ENCODE assay signal across 1 fruit fly cellular context in genomic region chr2L:865851-866250, dm6.
TF ChIP-seq lines count a peak whose summit lies in the region.

No protein-coding gene starts in this region.

TF ChIP-seq in whole organism, embryonic, 481 proteins besides CTCF, POLR2A, EP300 and RAD21 (continued from another document and continues in another):
- TF ChIP-seq Nf-YB (GFP tag; optimal IDR thresholded peaks at IDR 0.05; lab: Kevin White, UChicago): peak; percentile 84
- TF ChIP-seq CG11696 (GFP tag; IDR thresholded peaks at IDR 0.05; lab: Robert Waterston, UW): peak; percentile 80
- peak; percentile 97 for TF ChIP-seq CG31441 (GFP tag; IDR thresholded peaks at IDR 0.05; lab: Robert Waterston, UW)
- TF ChIP-seq CG17612 (GFP tag; IDR thresholded peaks at IDR 0.05; lab: Robert Waterston, UW): peak; percentile 91
- no peak for TF ChIP-seq lov (optimal IDR thresholded peaks at IDR 0.05; lab: Kevin White, UChicago)
- TF ChIP-seq lov (GFP tag; IDR thresholded peaks at IDR 0.05; lab: Robert Waterston, UW): peak; percentile 97
- TF ChIP-seq Stat92E (GFP tag; optimal IDR thresholded peaks at IDR 0.05; lab: Kevin White, UChicago): peak in 1 of 3 experiments; percentile 37
- TF ChIP-seq ato (GFP tag; IDR thresholded peaks at IDR 0.05; lab: Robert Waterston, UW; ENCODE audit: partially characterized antibody): no peak
- TF ChIP-seq sima (GFP tag; optimal IDR thresholded peaks at IDR 0.05; lab: Kevin White, UChicago): peak; percentile 88
- peak; percentile 98 for TF ChIP-seq lab (GFP tag; optimal IDR thresholded peaks at IDR 0.05; lab: Kevin White, UChicago)
- TF ChIP-seq Ssrp (tag; optimal IDR thresholded peaks at IDR 0.05; lab: Kevin White, UChicago): peak; percentile 95
- no peak for TF ChIP-seq CG16813 (GFP tag; IDR thresholded peaks at IDR 0.05; lab: Robert Waterston, UW; ENCODE audit: partially characterized antibody)
- TF ChIP-seq stc (GFP tag; IDR thresholded peaks at IDR 0.05; lab: Robert Waterston, UW): peak; percentile 96
- TF ChIP-seq lbe (GFP tag; optimal IDR thresholded peaks at IDR 0.05; lab: Kevin White, UChicago): peak; percentile 97
- TF ChIP-seq CG7271 (tag; optimal IDR thresholded peaks at IDR 0.05; lab: Kevin White, UChicago): peak; percentile 90
- TF ChIP-seq row (GFP tag; IDR thresholded peaks at IDR 0.05; lab: Robert Waterston, UW): peak; percentile 95
- peak; percentile 81 for TF ChIP-seq CG31365 (tag; optimal IDR thresholded peaks at IDR 0.05; lab: Kevin White, UChicago)
- TF ChIP-seq CG13123 (GFP tag; optimal IDR thresholded peaks at IDR 0.05; lab: Kevin White, UChicago): peak; percentile 92
- TF ChIP-seq CG10565 (GFP tag; optimal IDR thresholded peaks at IDR 0.05; lab: Kevin White, UChicago): peak; percentile 84
- peak; percentile 11 for TF ChIP-seq Dp (GFP tag; optimal IDR thresholded peaks at IDR 0.05; lab: Kevin White, UChicago)
- peak; percentile 82 for TF ChIP-seq da (GFP tag; optimal IDR thresholded peaks at IDR 0.05; lab: Kevin White, UChicago)
- TF ChIP-seq so (GFP tag; IDR thresholded peaks at IDR 0.05; lab: Robert Waterston, UW): peak; percentile 96
- peak; percentile 97 for TF ChIP-seq chm (GFP tag; IDR thresholded peaks at IDR 0.05; lab: Robert Waterston, UW)
- TF ChIP-seq CG8281 (tag; optimal IDR thresholded peaks at IDR 0.05; lab: Kevin White, UChicago): peak; percentile 92
- TF ChIP-seq p53 (GFP tag; optimal IDR thresholded peaks at IDR 0.05; lab: Kevin White, UChicago): peak; percentile 68
- peak; percentile 89 for TF ChIP-seq CG6175 (GFP tag; IDR thresholded peaks at IDR 0.05; lab: Robert Waterston, UW)
- TF ChIP-seq sc (optimal IDR thresholded peaks at IDR 0.05; lab: Kevin White, UChicago): no peak
- peak; percentile 90 for TF ChIP-seq sc (GFP tag; optimal IDR thresholded peaks at IDR 0.05; lab: Kevin White, UChicago)
- TF ChIP-seq repo (GFP tag; optimal IDR thresholded peaks at IDR 0.05; lab: Kevin White, UChicago): peak; percentile 95
- TF ChIP-seq crol (GFP tag; IDR thresholded peaks at IDR 0.05; lab: Robert Waterston, UW): peak; percentile 87
- peak; percentile 86 for TF ChIP-seq grn (GFP tag; optimal IDR thresholded peaks at IDR 0.05; lab: Kevin White, UChicago)
- TF ChIP-seq Dip2 (GFP tag; IDR thresholded peaks at IDR 0.05; lab: Robert Waterston, UW): peak; percentile 63
- peak; percentile 83 for TF ChIP-seq luna (GFP tag; optimal IDR thresholded peaks at IDR 0.05; lab: Kevin White, UChicago)
- peak; percentile 57 for TF ChIP-seq CG1832 (GFP tag; optimal IDR thresholded peaks at IDR 0.05; lab: Kevin White, UChicago)
- TF ChIP-seq CG32772 (GFP tag; IDR thresholded peaks at IDR 0.05; lab: Robert Waterston, UW): peak; percentile 96
- peak; percentile 7 for TF ChIP-seq BEAF-32 (GFP tag; optimal IDR thresholded peaks at IDR 0.05; lab: Kevin White, UChicago)
- TF ChIP-seq abd-A (tag; optimal IDR thresholded peaks at IDR 0.05; lab: Kevin White, UChicago): peak; percentile 48
- peak; percentile 92 for TF ChIP-seq CG6254 (GFP tag; optimal IDR thresholded peaks at IDR 0.05; lab: Kevin White, UChicago)
- peak; percentile 95 for TF ChIP-seq CG4854 (GFP tag; optimal IDR thresholded peaks at IDR 0.05; lab: Kevin White, UChicago)
- TF ChIP-seq odd (GFP tag; optimal IDR thresholded peaks at IDR 0.05; lab: Kevin White, UChicago): peak; percentile 93
- peak; percentile 91 for TF ChIP-seq CG11093 (GFP tag; IDR thresholded peaks at IDR 0.05; lab: Robert Waterston, UW)
- TF ChIP-seq trem (tag; optimal IDR thresholded peaks at IDR 0.05; lab: Kevin White, UChicago): peak; percentile 91
- TF ChIP-seq CG8290 (GFP tag; optimal IDR thresholded peaks at IDR 0.05; lab: Kevin White, UChicago): peak; percentile 93
- peak; percentile 70 to 98 for TF ChIP-seq CG8290 (tag; optimal IDR thresholded peaks at IDR 0.05; lab: Kevin White, UChicago)
- peak; percentile 92 for TF ChIP-seq btn (GFP tag; optimal IDR thresholded peaks at IDR 0.05; lab: Kevin White, UChicago)
- peak; percentile 98 for TF ChIP-seq dmrt99B (tag; optimal IDR thresholded peaks at IDR 0.05; lab: Kevin White, UChicago)
- peak; percentile 95 for TF ChIP-seq CG5953 (GFP tag; IDR thresholded peaks at IDR 0.05; lab: Robert Waterston, UW)
- TF ChIP-seq slbo (GFP tag; IDR thresholded peaks at IDR 0.05; lab: Robert Waterston, UW): peak; percentile 97
- no peak for TF ChIP-seq zen2 (GFP tag; IDR thresholded peaks at IDR 0.05; lab: Robert Waterston, UW; ENCODE audit: partially characterized antibody)
- peak; percentile 86 for TF ChIP-seq CG9876 (GFP tag; optimal IDR thresholded peaks at IDR 0.05; lab: Kevin White, UChicago)
- peak; percentile 98 for TF ChIP-seq lilli (GFP tag; optimal IDR thresholded peaks at IDR 0.05; lab: Kevin White, UChicago)
- TF ChIP-seq CG8478 (optimal IDR thresholded peaks at IDR 0.05; lab: Kevin White, UChicago): no peak
- TF ChIP-seq Camta (GFP tag; optimal IDR thresholded peaks at IDR 0.05; lab: Kevin White, UChicago): peak; percentile 94
- peak; percentile 97 for TF ChIP-seq ken (GFP tag; IDR thresholded peaks at IDR 0.05; lab: Robert Waterston, UW)
- peak; percentile 95 for TF ChIP-seq Mrtf (GFP tag; IDR thresholded peaks at IDR 0.05; lab: Robert Waterston, UW)
- peak; percentile 15 for TF ChIP-seq gfzf (GFP tag; optimal IDR thresholded peaks at IDR 0.05; lab: Kevin White, UChicago)
- peak; percentile 93 for TF ChIP-seq onecut (GFP tag; IDR thresholded peaks at IDR 0.05; lab: Robert Waterston, UW)
- TF ChIP-seq CG7987 (GFP tag; optimal IDR thresholded peaks at IDR 0.05; lab: Kevin White, UChicago): peak; percentile 92
- peak; percentile 100 for TF ChIP-seq Med (GFP tag; lab: Kevin White, UChicago)
- peak; percentile 95 for TF ChIP-seq CG10209 (GFP tag; optimal IDR thresholded peaks at IDR 0.05; lab: Kevin White, UChicago)
- peak; percentile 94 for TF ChIP-seq Meics (GFP tag; optimal IDR thresholded peaks at IDR 0.05; lab: Kevin White, UChicago)
- TF ChIP-seq Dref (GFP tag; IDR thresholded peaks at IDR 0.05; lab: Robert Waterston, UW): peak; percentile 34; the same call in 1 of the 2 replicates
- TF ChIP-seq Bdp1 (GFP tag; optimal IDR thresholded peaks at IDR 0.05; lab: Kevin White, UChicago): peak; percentile 86
- TF ChIP-seq CG2116 (GFP tag; optimal IDR thresholded peaks at IDR 0.05; lab: Kevin White, UChicago): peak; percentile 74
- TF ChIP-seq CG2202 (tag; optimal IDR thresholded peaks at IDR 0.05; lab: Kevin White, UChicago): peak; percentile 92
- peak; percentile 95 for TF ChIP-seq Asciz (GFP tag; optimal IDR thresholded peaks at IDR 0.05; lab: Kevin White, UChicago)
- peak; percentile 91 for TF ChIP-seq CG4730 (GFP tag; IDR thresholded peaks at IDR 0.05; lab: Robert Waterston, UW)
- peak; percentile 78 for TF ChIP-seq ham (GFP tag; IDR thresholded peaks at IDR 0.05; lab: Robert Waterston, UW)
- peak; percentile 96 for TF ChIP-seq Ptx1 (GFP tag; IDR thresholded peaks at IDR 0.05; lab: Robert Waterston, UW)
- TF ChIP-seq HHEX (GFP tag; optimal IDR thresholded peaks at IDR 0.05; lab: Kevin White, UChicago): peak; percentile 95
- peak; percentile 96 for TF ChIP-seq Rx (GFP tag; IDR thresholded peaks at IDR 0.05; lab: Robert Waterston, UW)
- peak; percentile 62 for TF ChIP-seq MESR4 (GFP tag; optimal IDR thresholded peaks at IDR 0.05; lab: Kevin White, UChicago)
- no peak for TF ChIP-seq amos (GFP tag; IDR thresholded peaks at IDR 0.05; lab: Robert Waterston, UW; ENCODE audit: partially characterized antibody)
- TF ChIP-seq zf30C (GFP tag; optimal IDR thresholded peaks at IDR 0.05; lab: Kevin White, UChicago): peak; percentile 83
- peak; percentile 86 for TF ChIP-seq NC2α (GFP tag; optimal IDR thresholded peaks at IDR 0.05; lab: Kevin White, UChicago)
- peak; percentile 96 for TF ChIP-seq NC2β (GFP tag; optimal IDR thresholded peaks at IDR 0.05; lab: Kevin White, UChicago)
- TF ChIP-seq CG17186 (GFP tag; optimal IDR thresholded peaks at IDR 0.05; lab: Kevin White, UChicago): peak; percentile 89
- TF ChIP-seq Ets97D (GFP tag; optimal IDR thresholded peaks at IDR 0.05; lab: Kevin White, UChicago): peak; percentile 88
- TF ChIP-seq pita (GFP tag; optimal IDR thresholded peaks at IDR 0.05; lab: Kevin White, UChicago): no peak
- peak; percentile 91 for TF ChIP-seq her (GFP tag; optimal IDR thresholded peaks at IDR 0.05; lab: Kevin White, UChicago)
- no peak for TF ChIP-seq yki (optimal IDR thresholded peaks at IDR 0.05; lab: Kevin White, UChicago)
- TF ChIP-seq fd3F (GFP tag; optimal IDR thresholded peaks at IDR 0.05; lab: Kevin White, UChicago): peak; percentile 93
- TF ChIP-seq pan (optimal IDR thresholded peaks at IDR 0.05; lab: Kevin White, UChicago): no peak
- peak in 1 of 2 experiments; percentile 97 for TF ChIP-seq pan (GFP tag; optimal IDR thresholded peaks at IDR 0.05 in 1 of 2, IDR thresholded peaks at IDR 0.05 in 1 of 2)
- peak; percentile 88 for TF ChIP-seq CG13894 (tag; optimal IDR thresholded peaks at IDR 0.05; lab: Kevin White, UChicago)
- TF ChIP-seq Tbp (GFP tag; optimal IDR thresholded peaks at IDR 0.05; lab: Kevin White, UChicago): no peak
- peak; percentile 84 for TF ChIP-seq CG34376 (GFP tag; optimal IDR thresholded peaks at IDR 0.05; lab: Kevin White, UChicago)
- peak; percentile 97 for TF ChIP-seq CG9727 (GFP tag; optimal IDR thresholded peaks at IDR 0.05; lab: Kevin White, UChicago)
- peak; percentile 89 for TF ChIP-seq al (GFP tag; IDR thresholded peaks at IDR 0.05; lab: Robert Waterston, UW)
- TF ChIP-seq NfI (GFP tag; optimal IDR thresholded peaks at IDR 0.05; lab: Kevin White, UChicago): peak; percentile 93
- TF ChIP-seq CrebB (tag; optimal IDR thresholded peaks at IDR 0.05; lab: Kevin White, UChicago): peak; percentile 94
- peak; percentile 94 for TF ChIP-seq CG8944 (GFP tag; optimal IDR thresholded peaks at IDR 0.05; lab: Kevin White, UChicago)
- peak; percentile 97 to 98 for TF ChIP-seq dpn (GFP tag; optimal IDR thresholded peaks at IDR 0.05; lab: Kevin White, UChicago)
- no peak for TF ChIP-seq CG42726 (GFP tag; IDR thresholded peaks at IDR 0.05; lab: Robert Waterston, UW; ENCODE audit: partially characterized antibody)
- peak; percentile 96 for TF ChIP-seq H15 (GFP tag; IDR thresholded peaks at IDR 0.05; lab: Robert Waterston, UW)
- peak; percentile 95 for TF ChIP-seq CG3281 (GFP tag; optimal IDR thresholded peaks at IDR 0.05; lab: Kevin White, UChicago)
- TF ChIP-seq CG7839 (tag; optimal IDR thresholded peaks at IDR 0.05; lab: Kevin White, UChicago): peak; percentile 97
- TF ChIP-seq hb (GFP tag; IDR thresholded peaks at IDR 0.05; lab: Robert Waterston, UW; ENCODE audit: partially characterized antibody): no peak
- TF ChIP-seq C15 (GFP tag; IDR thresholded peaks at IDR 0.05; lab: Robert Waterston, UW): peak; percentile 94
- TF ChIP-seq Opbp (GFP tag; IDR thresholded peaks at IDR 0.05; lab: Robert Waterston, UW; ENCODE audit: partially characterized antibody): no peak
- TF ChIP-seq bowl (GFP tag; IDR thresholded peaks at IDR 0.05; lab: Robert Waterston, UW): peak; percentile 92
- peak; percentile 74 for TF ChIP-seq kni (GFP tag; optimal IDR thresholded peaks at IDR 0.05; lab: Kevin White, UChicago)
- TF ChIP-seq CG10274 (GFP tag; optimal IDR thresholded peaks at IDR 0.05; lab: Kevin White, UChicago): peak; percentile 88
- peak; percentile 79 for TF ChIP-seq Elba2 (GFP tag; optimal IDR thresholded peaks at IDR 0.05; lab: Kevin White, UChicago)
- peak; percentile 95 for TF ChIP-seq fd96Cb (tag; optimal IDR thresholded peaks at IDR 0.05; lab: Kevin White, UChicago)
- peak; percentile 91 for TF ChIP-seq CG10462 (GFP tag; optimal IDR thresholded peaks at IDR 0.05; lab: Kevin White, UChicago)
- TF ChIP-seq pb (GFP tag; optimal IDR thresholded peaks at IDR 0.05; lab: Kevin White, UChicago): peak; percentile 89
- TF ChIP-seq knrl (GFP tag; IDR thresholded peaks at IDR 0.05; lab: Robert Waterston, UW; ENCODE audit: partially characterized antibody): no peak
- TF ChIP-seq sd (tag; optimal IDR thresholded peaks at IDR 0.05; lab: Kevin White, UChicago): peak; percentile 100
- TF ChIP-seq Poxn (GFP tag; IDR thresholded peaks at IDR 0.05; lab: Robert Waterston, UW): peak; percentile 79
- TF ChIP-seq ase (GFP tag; IDR thresholded peaks at IDR 0.05; lab: Robert Waterston, UW): peak; percentile 96
- TF ChIP-seq CG6689 (GFP tag; IDR thresholded peaks at IDR 0.05; lab: Robert Waterston, UW): peak; percentile 95
- peak; percentile 92 for TF ChIP-seq CHES-1-like (GFP tag; optimal IDR thresholded peaks at IDR 0.05; lab: Kevin White, UChicago)
- peak; percentile 97 for TF ChIP-seq CG17328 (GFP tag; IDR thresholded peaks at IDR 0.05; lab: Robert Waterston, UW)
- peak; percentile 96 for TF ChIP-seq CG10366 (GFP tag; IDR thresholded peaks at IDR 0.05; lab: Robert Waterston, UW)
- peak; percentile 43 for TF ChIP-seq Kr (GFP tag; optimal IDR thresholded peaks at IDR 0.05; lab: Kevin White, UChicago)
- TF ChIP-seq H2.0 (GFP tag; IDR thresholded peaks at IDR 0.05; lab: Robert Waterston, UW): peak; percentile 97
- peak; percentile 84 for TF ChIP-seq Taf1 (GFP tag; IDR thresholded peaks at IDR 0.05; lab: Robert Waterston, UW)
- TF ChIP-seq CG1233 (GFP tag; optimal IDR thresholded peaks at IDR 0.05; lab: Kevin White, UChicago): peak; percentile 96
- TF ChIP-seq CG14965 (GFP tag; optimal IDR thresholded peaks at IDR 0.05; lab: Kevin White, UChicago; ENCODE audit: borderline replicate concordance): peak; percentile 72
- peak; percentile 95 for TF ChIP-seq gsb (GFP tag; IDR thresholded peaks at IDR 0.05; lab: Robert Waterston, UW)
- TF ChIP-seq seq (GFP tag; IDR thresholded peaks at IDR 0.05; lab: Robert Waterston, UW): peak; percentile 96
- TF ChIP-seq maf-S (GFP tag; optimal IDR thresholded peaks at IDR 0.05; lab: Kevin White, UChicago): peak; percentile 95
- peak; percentile 87 for TF ChIP-seq CG5180 (GFP tag; optimal IDR thresholded peaks at IDR 0.05; lab: Kevin White, UChicago)
- peak; percentile 92 for TF ChIP-seq psq (GFP tag; optimal IDR thresholded peaks at IDR 0.05; lab: Kevin White, UChicago)
- peak; percentile 88 for TF ChIP-seq Vsx1 (GFP tag; optimal IDR thresholded peaks at IDR 0.05; lab: Kevin White, UChicago)
- TF ChIP-seq CG30020 (tag; optimal IDR thresholded peaks at IDR 0.05; lab: Kevin White, UChicago): peak; percentile 72
- TF ChIP-seq vvl (GFP tag; IDR thresholded peaks at IDR 0.05; lab: Robert Waterston, UW): peak; percentile 98
- peak; percentile 95 for TF ChIP-seq CG7372 (GFP tag; IDR thresholded peaks at IDR 0.05; lab: Robert Waterston, UW)
- TF ChIP-seq CG10267 (tag; optimal IDR thresholded peaks at IDR 0.05; lab: Kevin White, UChicago): peak; percentile 90
- TF ChIP-seq PHDP (tag; optimal IDR thresholded peaks at IDR 0.05; lab: Kevin White, UChicago): peak; percentile 95
- peak; percentile 93 for TF ChIP-seq CG17385 (GFP tag; optimal IDR thresholded peaks at IDR 0.05; lab: Kevin White, UChicago)
